Worm (Caenorhabditis elegans) whole organism, late embryonic: ENCODE results near the gene str-231.

Source experiments
- C08G9.2 ChIP-seq: sonication (generic microtip); optimal IDR thresholded peaks from 2 replicates; lab custom pipeline; 2016; ENCODE audit warnings: mild to moderate bottlenecking, missing genetic modification characterization, moderate library complexity, missing compliant biosample characterization
- C38D4.7 ChIP-seq: fragments of 200-800 bp; sonication (Bioruptor generic); optimal IDR thresholded peaks from 2 replicates; lab custom pipeline; 2018; ENCODE audit warnings: mild to moderate bottlenecking, missing genetic modification characterization, moderate library complexity, missing compliant biosample characterization
- K02D7.2 ChIP-seq: sonication (generic microtip); optimal IDR thresholded peaks from 2 replicates; lab custom pipeline; 2017; ENCODE audit warnings: mild to moderate bottlenecking, missing genetic modification characterization, missing compliant biosample characterization
- T23F11.4 ChIP-seq: fragments of 200-800 bp; sonication (Bioruptor generic); optimal IDR thresholded peaks from 2 replicates; lab custom pipeline; 2018; ENCODE audit warnings: mild to moderate bottlenecking, missing genetic modification characterization, missing compliant biosample characterization
- ahr-1 ChIP-seq: sonication (generic microtip); optimal IDR thresholded peaks from 2 replicates; lab custom pipeline; 2016; ENCODE audit warnings: missing genetic modification characterization, missing compliant biosample characterization
- ama-1 ChIP-seq: fragments of 150-350 bp; optimal IDR thresholded peaks from 2 replicates; lab custom pipeline; 2014
- ceh-14 ChIP-seq: sonication (generic microtip); optimal IDR thresholded peaks from 2 replicates; lab custom pipeline; 2016; ENCODE audit warnings: missing genotype, missing genetic modification characterization, missing compliant biosample characterization
- ceh-22 ChIP-seq: sonication (generic microtip); optimal IDR thresholded peaks from 2 replicates; lab custom pipeline; 2017; ENCODE audit warnings: missing biosample characterization, missing genetic modification characterization
- ceh-34 ChIP-seq: sonication (generic microtip); optimal IDR thresholded peaks from 2 replicates; lab custom pipeline; 2016; ENCODE audit warnings: mild to moderate bottlenecking, missing genetic modification characterization, missing compliant biosample characterization
- che-1 ChIP-seq: sonication (generic microtip); optimal IDR thresholded peaks from 2 replicates; lab custom pipeline; 2016; ENCODE audit warnings: mild to moderate bottlenecking, missing genetic modification characterization, missing compliant biosample characterization
- fkh-6 ChIP-seq: sonication (generic microtip); optimal IDR thresholded peaks from 2 replicates; lab custom pipeline; 2016; ENCODE audit warnings: missing genetic modification characterization, missing compliant biosample characterization
- hlh-30 ChIP-seq: sonication (generic microtip); optimal IDR thresholded peaks from 2 replicates; lab custom pipeline; 2017; ENCODE audit warnings: antibody characterized with exemption, missing genetic modification characterization, missing compliant biosample characterization; ENCODE audit not compliant: insufficient read depth
- nfya-1 ChIP-seq: sonication (generic microtip); optimal IDR thresholded peaks from 2 replicates; lab custom pipeline; 2017; ENCODE audit warnings: missing genetic modification characterization, mild to moderate bottlenecking, missing compliant biosample characterization, antibody characterized with exemption, moderate library complexity
- npax-4 ChIP-seq: sonication (generic microtip); optimal IDR thresholded peaks from 2 replicates; lab custom pipeline; 2016; ENCODE audit warnings: missing genetic modification characterization, missing compliant biosample characterization
- pha-2 ChIP-seq: sonication (generic microtip); optimal IDR thresholded peaks from 2 replicates; lab custom pipeline; 2017; ENCODE audit warnings: mild to moderate bottlenecking, missing genetic modification characterization, missing compliant biosample characterization
- tbx-2 ChIP-seq: sonication (generic microtip); optimal IDR thresholded peaks from 2 replicates; lab custom pipeline; 2016; ENCODE audit warnings: missing genetic modification characterization, missing compliant biosample characterization
- unc-42 ChIP-seq: sonication (generic microtip); optimal IDR thresholded peaks from 2 replicates; lab custom pipeline; 2016; ENCODE audit warnings: missing genotype, missing genetic modification characterization, missing compliant biosample characterization

Gene str-231

DNA sequence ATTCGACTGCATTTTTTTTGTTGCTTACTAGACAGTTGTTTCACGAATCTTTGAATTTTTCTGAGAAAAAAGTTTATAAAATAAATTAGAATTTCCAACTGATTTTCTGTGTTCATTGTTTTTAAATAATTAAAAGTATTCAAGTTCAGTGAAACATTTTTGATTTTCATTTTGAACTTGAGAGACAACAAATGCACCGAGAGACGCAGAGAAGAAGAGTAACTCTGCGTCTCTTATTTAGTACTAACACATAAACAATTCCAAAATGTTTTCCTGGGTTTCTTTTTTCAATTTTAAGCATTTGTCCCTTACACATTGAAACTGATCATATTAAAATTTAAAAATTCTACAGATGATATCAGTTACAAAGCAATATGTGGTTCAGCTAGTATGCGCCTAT, 47.9 kb downstream of the str-231 start:
- TF ChIP-seq hlh-30 (tag; lab: Kevin White, UChicago) (no peak), C38D4.7 (GFP tag; lab: Kevin White, UChicago) (no peak), che-1 (no peak), ceh-34 (tag; lab: Kevin White, UChicago) (no peak), npax-4 (tag; lab: Kevin White, UChicago) (no peak), K02D7.2 (tag; lab: Kevin White, UChicago) (no peak), ceh-22 (tag; lab: Kevin White, UChicago) (no peak), T23F11.4 (GFP tag; lab: Kevin White, UChicago) (no peak), ama-1 (no peak), ceh-14 (tag; lab: Kevin White, UChicago) (no peak), fkh-6 (no peak), nfya-1 (tag; lab: Kevin White, UChicago) (no peak), unc-42 (tag; lab: Kevin White, UChicago) (no peak), tbx-2 (no peak)
- TF ChIP-seq, all 69 proteins: peak for 0

DNA sequence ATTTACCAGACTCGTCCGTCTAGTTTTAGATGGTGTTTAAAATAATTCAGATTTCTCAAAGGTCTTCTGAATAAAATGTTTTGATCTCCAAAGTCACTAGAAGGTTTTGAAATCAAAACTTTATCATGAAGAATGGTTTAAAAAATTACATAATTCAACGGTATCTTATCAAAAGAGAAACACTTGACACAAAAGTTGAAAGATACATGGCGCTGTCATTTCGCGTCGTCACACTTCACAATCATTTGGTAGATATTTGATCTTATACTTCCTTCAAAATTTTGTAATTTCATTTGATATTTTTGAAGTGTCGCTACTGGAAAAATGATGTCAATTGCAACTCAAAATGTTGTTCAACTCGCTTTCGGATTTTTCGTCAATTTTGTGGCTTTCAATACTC, 50.3 kb downstream of the str-231 start, which contains the start of gene F36G9.3:
Gene F36G9.3 (plus strand): TSS at position 301 of the 400 bp plus-strand sequence.
- no peak for TF ChIP-seq C08G9.2 (tag; lab: Kevin White, UChicago)
- no peak for TF ChIP-seq ahr-1 (tag; lab: Kevin White, UChicago)
- TF ChIP-seq pha-2 (tag; lab: Kevin White, UChicago) = no peak
- TF ChIP-seq hlh-30 (tag; lab: Kevin White, UChicago) = no peak
- TF ChIP-seq, all 69 proteins: peak for 0
